Fruit fly (Drosophila melanogaster) whole organism, embryonic: ENCODE measurements around the gene Nep6.

Source experiments
- ATbp ChIP-seq: fragments of 200-800 bp; sonication (Bioruptor generic); optimal IDR thresholded peaks from 2 replicates; lab custom pipeline; 2017; ENCODE audit warnings: missing biosample characterization, mild to moderate bottlenecking, missing genetic modification characterization, missing genetic modification reagents
- Ada2b ChIP-seq: fragments of 200-800 bp; sonication (Bioruptor generic); IDR thresholded peaks from 2 replicates; pipeline ENCODE4 v1.3.6; 2022; ENCODE audit warnings: missing biosample characterization, missing genetic modification characterization
- Asciz ChIP-seq: fragments of 200-800 bp; sonication (Bioruptor generic); optimal IDR thresholded peaks from 2 replicates; lab custom pipeline; 2017; ENCODE audit warnings: missing biosample characterization, mild to moderate bottlenecking, missing genetic modification characterization, missing genetic modification reagents
- Awh ChIP-seq: fragments of 200-800 bp; sonication (Bioruptor generic); IDR thresholded peaks from 2 replicates; pipeline ENCODE4, ENCODE4 v1.3.6; 2022; ENCODE audit warnings: missing biosample characterization, missing genetic modification characterization
- C15 ChIP-seq: fragments of 200-800 bp; sonication (Bioruptor generic); IDR thresholded peaks from 3 replicates; pipeline ENCODE4 v1.3.6; 2022; ENCODE audit warnings: missing biosample characterization, missing genetic modification characterization
- CG10274 ChIP-seq: fragments of 200-800 bp; sonication (Bioruptor generic); optimal IDR thresholded peaks from 3 replicates; lab custom pipeline; 2017; ENCODE audit warnings: missing biosample characterization, mild to moderate bottlenecking, missing genetic modification characterization
- CG16863 ChIP-seq: fragments of 200-800 bp; sonication (Bioruptor generic); optimal IDR thresholded peaks from 3 replicates; lab custom pipeline; 2016; ENCODE audit warnings: missing biosample characterization, missing genetic modification characterization
- CG17186 ChIP-seq: fragments of 200-800 bp; sonication (Bioruptor generic); optimal IDR thresholded peaks from 3 replicates; lab custom pipeline; 2017; ENCODE audit warnings: missing biosample characterization, missing genetic modification reagents, missing genetic modification characterization
- CG17802 ChIP-seq: fragments of 200-800 bp; sonication (Bioruptor generic); optimal IDR thresholded peaks from 2 replicates; lab custom pipeline; 2018; ENCODE audit warnings: missing biosample characterization, mild to moderate bottlenecking, missing genetic modification characterization, moderate library complexity
- CG30403 ChIP-seq: fragments of 200-800 bp; sonication (Bioruptor generic); optimal IDR thresholded peaks from 3 replicates; lab custom pipeline; 2016; ENCODE audit warnings: missing biosample characterization, missing genetic modification characterization
- CG30431 ChIP-seq: fragments of 200-800 bp; sonication (Bioruptor generic); optimal IDR thresholded peaks from 2 replicates; lab custom pipeline; 2017; ENCODE audit warnings: missing biosample characterization, missing genetic modification characterization
- CG3407 ChIP-seq: fragments of 200-800 bp; sonication (Bioruptor generic); optimal IDR thresholded peaks from 2 replicates; lab custom pipeline; 2018; ENCODE audit warnings: missing biosample characterization, mild to moderate bottlenecking, missing genetic modification characterization
- CG4404 ChIP-seq: fragments of 200-800 bp; sonication (Bioruptor generic); IDR thresholded peaks from 2 replicates; pipeline ENCODE4 v1.3.6; 2022; ENCODE audit warnings: missing biosample characterization, missing genetic modification characterization
- CG6791 ChIP-seq: fragments of 200-800 bp; sonication (Bioruptor generic); IDR thresholded peaks from 3 replicates; pipeline ENCODE4 v1.3.6; 2022; ENCODE audit warnings: missing biosample characterization, missing genetic modification characterization; ENCODE audit not compliant: partially characterized antibody
- CG7372 ChIP-seq: fragments of 200-800 bp; sonication (Bioruptor generic); IDR thresholded peaks from 2 replicates; pipeline ENCODE4 v1.3.6; 2022; ENCODE audit warnings: missing biosample characterization, missing genetic modification characterization
- CG7928 ChIP-seq: fragments of 200-800 bp; sonication (Bioruptor generic); optimal IDR thresholded peaks from 2 replicates; lab custom pipeline; 2017; ENCODE audit warnings: missing biosample characterization, mild to moderate bottlenecking, missing genetic modification characterization
- CG9215 ChIP-seq: fragments of 200-800 bp; sonication (Bioruptor generic); IDR thresholded peaks from 2 replicates; pipeline ENCODE4 v1.3.6; 2022; ENCODE audit warnings: missing biosample characterization, missing genetic modification characterization
- CG9817 ChIP-seq: fragments of 200-800 bp; sonication (Bioruptor generic); optimal IDR thresholded peaks from 2 replicates; lab custom pipeline; 2018; ENCODE audit warnings: missing biosample characterization, mild to moderate bottlenecking, missing genetic modification characterization, moderate library complexity
- CkIIα-i1 ChIP-seq: fragments of 200-800 bp; sonication (Bioruptor generic); IDR thresholded peaks from 2 replicates; pipeline ENCODE4 v1.3.6; 2022; ENCODE audit warnings: missing biosample characterization, missing genetic modification characterization
- CoRest ChIP-seq: fragments of 200-800 bp; sonication (Bioruptor generic); optimal IDR thresholded peaks from 3 replicates; lab custom pipeline; 2018; ENCODE audit warnings: missing biosample characterization, mild to moderate bottlenecking, missing genetic modification characterization, moderate library complexity
- Eip74EF ChIP-seq, 2 experiments: fragments of 200-800 bp in 1 of 2; fragments of >200 bp in 1 of 2; sonication (Bioruptor generic) in 1 of 2; optimal IDR thresholded peaks; 2 replicates each; lab custom pipeline; 2017 to 2019; ENCODE audit warnings: missing biosample characterization in 2 of 2, missing genetic modification characterization in 2 of 2, mild to moderate bottlenecking in 1 of 2, moderate library complexity in 1 of 2
- GATAe ChIP-seq: fragments of 200-800 bp; sonication (Bioruptor generic); conservative IDR thresholded peaks from 2 replicates; pipeline ENCODE4 v1.3.6; 2022; ENCODE audit warnings: missing biosample characterization, missing genetic modification characterization
- HLHmδ ChIP-seq: fragments of 200-800 bp; sonication (Bioruptor generic); optimal IDR thresholded peaks from 2 replicates; lab custom pipeline; 2018; ENCODE audit warnings: missing biosample characterization, mild to moderate bottlenecking, missing genetic modification characterization, moderate library complexity
- HmgD ChIP-seq: fragments of 200-800 bp; sonication (Bioruptor generic); optimal IDR thresholded peaks from 3 replicates; lab custom pipeline; 2016; ENCODE audit warnings: missing biosample characterization, missing genetic modification characterization
- MESR4 ChIP-seq: fragments of 200-800 bp; sonication (Bioruptor generic); optimal IDR thresholded peaks from 2 replicates; lab custom pipeline; 2018; ENCODE audit warnings: missing biosample characterization, mild to moderate bottlenecking, missing genetic modification characterization, moderate library complexity
- Mrtf ChIP-seq: fragments of 200-800 bp; sonication (Bioruptor generic); IDR thresholded peaks from 3 replicates; pipeline ENCODE4 v1.3.6; 2022; ENCODE audit warnings: missing biosample characterization, missing genetic modification characterization
- Myb ChIP-seq: fragments of 200-800 bp; sonication (Bioruptor generic); optimal IDR thresholded peaks from 2 replicates; lab custom pipeline; 2016; ENCODE audit warnings: missing biosample characterization, missing genetic modification characterization
- Pdp1 ChIP-seq, 2 experiments: fragments of 200-800 bp; sonication (Bioruptor generic); optimal IDR thresholded peaks; 3 replicates each; lab custom pipeline; 2016; ENCODE audit warnings: missing biosample characterization in 2 of 2, missing genetic modification characterization in 2 of 2, mild to moderate bottlenecking in 1 of 2, moderate library complexity in 1 of 2
- bcd ChIP-seq: fragments of 200-800 bp; sonication (Bioruptor generic); optimal IDR thresholded peaks from 2 replicates; lab custom pipeline; 2017; ENCODE audit warnings: missing biosample characterization, mild to moderate bottlenecking, missing genetic modification characterization
- corto ChIP-seq: fragments of 200-800 bp; sonication (Bioruptor generic); optimal IDR thresholded peaks from 2 replicates; lab custom pipeline; 2016; ENCODE audit warnings: missing biosample characterization, mild to moderate bottlenecking, missing genetic modification characterization, moderate library complexity
- croc ChIP-seq: fragments of 200-800 bp; sonication (Bioruptor generic); conservative IDR thresholded peaks from 3 replicates; pipeline ENCODE4 v1.3.6; 2022; ENCODE audit warnings: missing biosample characterization, missing genetic modification characterization
- da ChIP-seq: fragments of 200-800 bp; sonication (Bioruptor generic); optimal IDR thresholded peaks from 2 replicates; lab custom pipeline; 2016; ENCODE audit warnings: missing biosample characterization, missing genetic modification characterization
- eyg ChIP-seq: fragments of 200-800 bp; sonication (Bioruptor generic); optimal IDR thresholded peaks from 3 replicates; lab custom pipeline; 2016; ENCODE audit warnings: missing biosample characterization, missing genetic modification characterization
- gcm ChIP-seq: fragments of 200-800 bp; sonication (Bioruptor generic); optimal IDR thresholded peaks from 2 replicates; lab custom pipeline; 2019; ENCODE audit warnings: missing biosample characterization, mild to moderate bottlenecking, missing genetic modification characterization, moderate library complexity
- ind ChIP-seq: fragments of 200-800 bp; sonication (Bioruptor generic); optimal IDR thresholded peaks from 3 replicates; lab custom pipeline; 2016; ENCODE audit warnings: missing biosample characterization, missing genetic modification characterization
- jigr1 ChIP-seq: fragments of 200-800 bp; sonication (Bioruptor generic); IDR thresholded peaks from 3 replicates; pipeline ENCODE4 v1.3.6; 2022; ENCODE audit warnings: missing biosample characterization, missing genetic modification characterization
- lab ChIP-seq: fragments of 200-800 bp; sonication (Bioruptor generic); optimal IDR thresholded peaks from 3 replicates; lab custom pipeline; 2017; ENCODE audit warnings: missing biosample characterization, missing genetic modification characterization, mild to moderate bottlenecking, moderate library complexity, missing genetic modification reagents
- otp ChIP-seq: fragments of 200-800 bp; sonication (Bioruptor generic); IDR thresholded peaks from 3 replicates; pipeline ENCODE4, ENCODE4 v1.3.6; 2022; ENCODE audit warnings: missing biosample characterization, missing genetic modification characterization
- pfk ChIP-seq: fragments of 200-800 bp; sonication (Bioruptor generic); optimal IDR thresholded peaks from 2 replicates; lab custom pipeline; 2018; ENCODE audit warnings: missing biosample characterization, mild to moderate bottlenecking, missing genetic modification characterization, moderate library complexity
- pnt ChIP-seq: fragments of 200-800 bp; sonication (Bioruptor generic); optimal IDR thresholded peaks from 3 replicates; lab custom pipeline; 2016; ENCODE audit warnings: missing biosample characterization, missing genetic modification characterization
- pros ChIP-seq: fragments of 200-800 bp; sonication (Bioruptor generic); optimal IDR thresholded peaks from 3 replicates; lab custom pipeline; 2019; ENCODE audit warnings: missing biosample characterization, mild to moderate bottlenecking, missing genetic modification characterization, moderate library complexity
- run ChIP-seq: fragments of 200-800 bp; sonication (Bioruptor generic); optimal IDR thresholded peaks from 3 replicates; lab custom pipeline; 2018; ENCODE audit warnings: missing biosample characterization, mild to moderate bottlenecking, missing genetic modification characterization
- sens ChIP-seq: fragments of 200-800 bp; sonication (Bioruptor generic); peaks from one replicate; lab custom pipeline; 2016; ENCODE audit warnings: missing biosample characterization, missing genetic modification characterization
- shn ChIP-seq: fragments of 200-800 bp; sonication (Bioruptor generic); optimal IDR thresholded peaks from 3 replicates; lab custom pipeline; 2016; ENCODE audit warnings: missing biosample characterization, missing genetic modification characterization
- sim ChIP-seq: fragments of 200-800 bp; sonication (Bioruptor generic); IDR thresholded peaks from 2 replicates; pipeline ENCODE4 v1.3.6; 2022; ENCODE audit warnings: missing biosample characterization, missing genetic modification characterization
- slp2 ChIP-seq: fragments of 200-800 bp; sonication (Bioruptor generic); optimal IDR thresholded peaks from 2 replicates; lab custom pipeline; 2016; ENCODE audit warnings: missing biosample characterization, missing genetic modification characterization
- stwl ChIP-seq: fragments of 200-800 bp; sonication (Bioruptor generic); optimal IDR thresholded peaks from 3 replicates; lab custom pipeline; 2018; ENCODE audit warnings: missing biosample characterization, mild to moderate bottlenecking, missing genetic modification characterization, moderate library complexity
- trem ChIP-seq: fragments of 200-800 bp; optimal IDR thresholded peaks from 3 replicates; lab custom pipeline; 2019; ENCODE audit warnings: missing biosample characterization, mild to moderate bottlenecking, missing genetic modification characterization, moderate library complexity
- wor ChIP-seq: fragments of 200-800 bp; sonication (Bioruptor generic); IDR thresholded peaks from 2 replicates; pipeline ENCODE4 v1.3.6; 2022; ENCODE audit warnings: missing biosample characterization, missing genetic modification characterization

Gene Nep6

dm6 chrX:12755600-12756373, 45.7 kb upstream of the Nep6 start (continued):
- TF ChIP-seq wor (GFP tag; lab: Robert Waterston, UW) (peak; percentile 38), CoRest (tag; lab: Kevin White, UChicago) (peak; percentile 88), HLHmδ (GFP tag; lab: Kevin White, UChicago) (no peak), croc (GFP tag; lab: Robert Waterston, UW) (peak; percentile 53; the same call in 2 of the 3 replicates), CG7372 (GFP tag; lab: Robert Waterston, UW) (peak; percentile 59; the same call in 1 of the 2 replicates), CG30403 (GFP tag; lab: Kevin White, UChicago) (peak; percentile 83), Eip74EF (GFP tag; optimal IDR thresholded peaks at IDR 0.05; lab: Kevin White, UChicago) (no peak), stwl (tag; lab: Kevin White, UChicago) (no peak), Pdp1 (GFP tag; optimal IDR thresholded peaks at IDR 0.05; lab: Kevin White, UChicago) (peak; percentile 17 to 64), trem (tag; lab: Kevin White, UChicago) (no peak), da (GFP tag; lab: Kevin White, UChicago) (no peak), MESR4 (GFP tag; lab: Kevin White, UChicago) (no peak), Ada2b (peak; percentile 59), lab (GFP tag; lab: Kevin White, UChicago) (peak; percentile 65), Myb (GFP tag; lab: Kevin White, UChicago) (peak; percentile 41), C15 (GFP tag; lab: Robert Waterston, UW) (0 out of 3 replicates have a peak, but pooled peaks have one; percentile 56), run (tag; lab: Kevin White, UChicago) (peak; percentile 15), CkIIα-i1 (GFP tag; lab: Robert Waterston, UW) (no peak), Awh (0 out of 2 replicates have a peak, but pooled peaks have one; percentile 35), CG9817 (tag; lab: Kevin White, UChicago) (peak; percentile 71), CG9215 (GFP tag; lab: Robert Waterston, UW) (peak; percentile 85), CG17802 (no peak), CG6791 (GFP tag; lab: Robert Waterston, UW) (no peak), jigr1 (GFP tag; lab: Robert Waterston, UW) (peak; percentile 43; the same call in 1 of the 3 replicates), Asciz (GFP tag; lab: Kevin White, UChicago) (peak; percentile 35), ATbp (peak; percentile 32), CG16863 (peak; percentile 18), Mrtf (GFP tag; lab: Robert Waterston, UW) (peak; percentile 80), GATAe (peak; percentile 20; the same call in 1 of the 2 replicates), slp2 (peak; percentile 41), shn (GFP tag; lab: Kevin White, UChicago) (peak; percentile 73), ind (GFP tag; lab: Kevin White, UChicago) (peak; percentile 81), CG4404 (GFP tag; lab: Robert Waterston, UW) (peak; percentile 68), bcd (peak; percentile 84), sim (GFP tag; lab: Robert Waterston, UW) (no peak), CG17186 (GFP tag; lab: Kevin White, UChicago) (no peak), pnt (GFP tag; lab: Kevin White, UChicago) (peak; percentile 53), otp (GFP tag; lab: Robert Waterston, UW) (0 out of 3 replicates have a peak, but pooled peaks have one; percentile 32), CG7928 (peak; percentile 10), eyg (no peak), CG10274 (peak; percentile 67), gcm (GFP tag; lab: Kevin White, UChicago) (peak; percentile 55), sens (peak; percentile 63), CG3407 (GFP tag; lab: Kevin White, UChicago) (no peak), pfk (GFP tag; lab: Kevin White, UChicago) (no peak), HmgD (GFP tag; lab: Kevin White, UChicago) (no peak), CG30431 (GFP tag; lab: Kevin White, UChicago) (peak; percentile 68), pros (GFP tag; lab: Kevin White, UChicago) (no peak), corto (GFP tag; lab: Kevin White, UChicago) (no peak)
